Worm (Caenorhabditis elegans) whole organism, L3 larva: Measurements from ENCODE around the gene clp-9.

Experiments
- R02D3.7 ChIP-seq: fragments of 150-350 bp; optimal IDR thresholded peaks from 2 replicates; lab custom pipeline; 2014; ENCODE audit warnings: missing biosample characterization, missing genetic modification characterization
- ZK546.5 ChIP-seq: sonication (generic microtip); optimal IDR thresholded peaks from 2 replicates; lab custom pipeline; 2017; ENCODE audit warnings: missing biosample characterization, missing genetic modification characterization
- aly-2 ChIP-seq: fragments of 150-350 bp; optimal IDR thresholded peaks from 2 replicates; lab custom pipeline; 2014; ENCODE audit warnings: missing biosample characterization, missing genetic modification characterization
- ama-1 ChIP-seq: fragments of 150-350 bp; optimal IDR thresholded peaks from 2 replicates; lab custom pipeline; 2018
- ceh-16 ChIP-seq: sonication (generic microtip); optimal IDR thresholded peaks from 2 replicates; lab custom pipeline; 2017; ENCODE audit warnings: missing biosample characterization, missing genetic modification characterization
- ceh-82 ChIP-seq: fragments of 150-350 bp; optimal IDR thresholded peaks from 2 replicates; lab custom pipeline; 2014; ENCODE audit warnings: missing biosample characterization, missing genetic modification characterization
- ceh-9 ChIP-seq: sonication (generic microtip); optimal IDR thresholded peaks from 2 replicates; lab custom pipeline; 2018; ENCODE audit warnings: missing biosample characterization, missing genetic modification characterization
- daf-12 ChIP-seq: fragments of 150-350 bp; optimal IDR thresholded peaks from 2 replicates; lab custom pipeline; 2014; ENCODE audit warnings: missing biosample characterization, missing genetic modification reagents, missing genetic modification characterization
- egl-27 ChIP-seq: sonication (generic microtip); optimal IDR thresholded peaks from 4 replicates; lab custom pipeline; 2017; ENCODE audit warnings: missing biosample characterization, missing genetic modification reagents, missing genetic modification characterization
- elt-1 ChIP-seq: fragments of 150-350 bp; optimal IDR thresholded peaks from 2 replicates; lab custom pipeline; 2014; ENCODE audit warnings: missing biosample characterization, missing genetic modification characterization
- elt-2 ChIP-seq: sonication (generic microtip); optimal IDR thresholded peaks from 2 replicates; lab custom pipeline; 2016; ENCODE audit warnings: missing genetic modification reagents, mild to moderate bottlenecking, missing genetic modification characterization, missing compliant biosample characterization
- elt-3 ChIP-seq, 3 experiments: fragments of 150-350 bp in 1 of 3; sonication (generic microtip) in 2 of 3; optimal IDR thresholded peaks; 2 replicates in 2 of 3; 4 replicates in 1 of 3; lab custom pipeline; 2014 to 2017; ENCODE audit warnings: missing biosample characterization in 3 of 3, missing genetic modification characterization in 3 of 3
- fkh-10 ChIP-seq: sonication (generic microtip); optimal IDR thresholded peaks from 2 replicates; lab custom pipeline; 2017; ENCODE audit warnings: missing biosample characterization, missing genetic modification reagents, missing genetic modification characterization
- fkh-2 ChIP-seq: fragments of 150-350 bp; optimal IDR thresholded peaks from 2 replicates; lab custom pipeline; 2014; ENCODE audit warnings: missing biosample characterization, missing genetic modification reagents, missing genetic modification characterization
- fos-1 ChIP-seq: fragments of 150-350 bp; optimal IDR thresholded peaks from 2 replicates; lab custom pipeline; 2014; ENCODE audit warnings: missing biosample characterization, missing genetic modification characterization
- hmg-11 ChIP-seq: sonication (generic microtip); optimal IDR thresholded peaks from 2 replicates; lab custom pipeline; 2016; ENCODE audit warnings: missing genetic modification characterization, missing compliant biosample characterization
- lin-15B ChIP-seq: fragments of 150-350 bp; optimal IDR thresholded peaks from 2 replicates; lab custom pipeline; 2014; ENCODE audit warnings: missing biosample characterization, missing genetic modification characterization
- lin-39 ChIP-seq: fragments of 150-350 bp; optimal IDR thresholded peaks from 2 replicates; lab custom pipeline; 2018; ENCODE audit warnings: missing biosample characterization, missing genetic modification reagents, missing genetic modification characterization
- mml-1 ChIP-seq: fragments of 150-350 bp; sonication (generic microtip); optimal IDR thresholded peaks from 3 replicates; lab custom pipeline; 2014; ENCODE audit warnings: missing biosample characterization, missing genetic modification characterization
- nhr-12 ChIP-seq: fragments of 150-350 bp; optimal IDR thresholded peaks from 2 replicates; lab custom pipeline; 2014; ENCODE audit warnings: missing biosample characterization, missing genetic modification characterization
- nhr-23 ChIP-seq: fragments of 150-350 bp; optimal IDR thresholded peaks from 2 replicates; lab custom pipeline; 2014; ENCODE audit warnings: missing biosample characterization, missing genetic modification reagents, missing genetic modification characterization
- nhr-25 ChIP-seq: sonication (generic microtip); optimal IDR thresholded peaks from 2 replicates; lab custom pipeline; 2017; ENCODE audit warnings: missing biosample characterization, missing genetic modification characterization
- nhr-28 ChIP-seq: fragments of 150-350 bp; optimal IDR thresholded peaks from 2 replicates; lab custom pipeline; 2014; ENCODE audit warnings: missing biosample characterization, missing genetic modification characterization
- nhr-43 ChIP-seq: sonication (generic microtip); optimal IDR thresholded peaks from 2 replicates; lab custom pipeline; 2016; ENCODE audit warnings: mild to moderate bottlenecking, missing genetic modification characterization, missing compliant biosample characterization; ENCODE audit not compliant: poor library complexity, severe bottlenecking
- nhr-67 ChIP-seq: fragments of 150-350 bp; optimal IDR thresholded peaks from 2 replicates; lab custom pipeline; 2014; ENCODE audit warnings: missing biosample characterization, missing genetic modification characterization
- nhr-76 ChIP-seq: fragments of 150-350 bp; sonication (generic microtip); optimal IDR thresholded peaks from 5 replicates; lab custom pipeline; 2014; ENCODE audit warnings: missing biosample characterization, missing genetic modification characterization
- pha-4 ChIP-seq: fragments of 150-350 bp; optimal IDR thresholded peaks from 2 replicates; lab custom pipeline; 2014; ENCODE audit warnings: missing biosample characterization, missing genetic modification reagents, missing genetic modification characterization
- pqm-1 ChIP-seq: fragments of 150-350 bp; optimal IDR thresholded peaks from 2 replicates; lab custom pipeline; 2017; ENCODE audit warnings: missing biosample characterization, missing genetic modification characterization, inconsistent platforms
- sea-2 ChIP-seq: fragments of 150-350 bp; sonication (generic microtip); optimal IDR thresholded peaks from 4 replicates; lab custom pipeline; 2014; ENCODE audit warnings: missing biosample characterization, missing genetic modification reagents, missing genetic modification characterization
- skn-1 ChIP-seq: fragments of 150-350 bp; optimal IDR thresholded peaks from 2 replicates; lab custom pipeline; 2014; ENCODE audit warnings: missing biosample characterization, missing genetic modification characterization
- snpc-4 ChIP-seq: fragments of 150-350 bp; optimal IDR thresholded peaks from 2 replicates; lab custom pipeline; 2014; ENCODE audit warnings: missing biosample characterization, missing genetic modification characterization
- tbx-2 ChIP-seq: sonication (generic microtip); optimal IDR thresholded peaks from 2 replicates; lab custom pipeline; 2016; ENCODE audit warnings: mild to moderate bottlenecking, missing genetic modification characterization, missing compliant biosample characterization
- unc-62 ChIP-seq: fragments of 150-350 bp; sonication (generic microtip); optimal IDR thresholded peaks from 4 replicates; lab custom pipeline; 2014; ENCODE audit warnings: missing biosample characterization, missing genetic modification reagents, missing genetic modification characterization
- zag-1 ChIP-seq: fragments of 150-350 bp; optimal IDR thresholded peaks from 2 replicates; lab custom pipeline; 2014; ENCODE audit warnings: missing biosample characterization, missing genetic modification characterization
- ztf-11 ChIP-seq: fragments of 150-350 bp; optimal IDR thresholded peaks from 2 replicates; lab custom pipeline; 2014; ENCODE audit warnings: missing biosample characterization, missing genetic modification characterization
- ztf-4 ChIP-seq: fragments of 150-350 bp; optimal IDR thresholded peaks from 2 replicates; lab custom pipeline; 2014; ENCODE audit warnings: missing biosample characterization, missing genetic modification characterization

Gene clp-9

DNA sequence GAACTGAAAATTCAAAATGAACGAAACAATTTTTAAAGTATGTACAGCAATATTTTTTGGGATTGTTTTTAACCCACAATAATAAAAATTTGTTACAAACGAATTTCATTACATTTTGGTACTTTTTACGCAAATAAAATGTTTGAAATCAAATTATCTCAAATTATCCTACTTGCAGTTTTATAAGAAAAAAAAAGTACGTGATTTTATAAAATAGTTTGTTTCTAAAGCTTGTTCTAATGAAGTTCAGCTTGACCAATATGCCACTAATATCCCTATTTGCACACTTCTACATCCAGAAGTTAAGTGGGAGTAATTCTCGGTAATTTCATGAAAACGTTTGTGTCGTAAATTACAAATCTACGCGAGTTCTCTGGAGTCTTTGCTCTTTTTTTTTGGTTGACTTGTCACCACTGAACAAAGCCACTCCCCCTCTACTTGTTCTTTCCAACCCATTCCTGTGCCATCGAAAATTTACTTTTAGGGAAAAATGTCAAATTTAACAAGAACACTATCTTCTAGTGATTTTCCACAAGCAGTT lies 42.3 kb downstream of the clp-9 start, which contains the start of gene sru-8:
Gene sru-8, plus strand, starts transcription at position 491 of the 541 bp plus-strand sequence.
- no peak for TF ChIP-seq ztf-4 (tag; lab: Kevin White, UChicago)
- no peak for TF ChIP-seq fkh-10 (GFP tag; lab: Kevin White, UChicago)
- TF ChIP-seq tbx-2 = no peak
- no peak for TF ChIP-seq nhr-25 (tag; lab: Kevin White, UChicago)
- TF ChIP-seq ceh-82 (tag; lab: Kevin White, UChicago) = no peak
- TF ChIP-seq elt-2 (tag; lab: Kevin White, UChicago) = no peak
- TF ChIP-seq nhr-43 (tag; lab: Kevin White, UChicago) = no peak
- no peak for TF ChIP-seq elt-3 (tag; optimal IDR thresholded peaks at IDR 0.05; lab: Kevin White, UChicago)
- no peak for TF ChIP-seq pha-4 (tag; lab: Kevin White, UChicago)
- no peak for TF ChIP-seq nhr-23 (tag; lab: Kevin White, UChicago)
- TF ChIP-seq aly-2 (tag; lab: Kevin White, UChicago) = no peak
- TF ChIP-seq egl-27 = no peak
- TF ChIP-seq ceh-9 (tag; lab: Kevin White, UChicago) = no peak
- no peak for TF ChIP-seq lin-15B (tag; lab: Kevin White, UChicago)

DNA sequence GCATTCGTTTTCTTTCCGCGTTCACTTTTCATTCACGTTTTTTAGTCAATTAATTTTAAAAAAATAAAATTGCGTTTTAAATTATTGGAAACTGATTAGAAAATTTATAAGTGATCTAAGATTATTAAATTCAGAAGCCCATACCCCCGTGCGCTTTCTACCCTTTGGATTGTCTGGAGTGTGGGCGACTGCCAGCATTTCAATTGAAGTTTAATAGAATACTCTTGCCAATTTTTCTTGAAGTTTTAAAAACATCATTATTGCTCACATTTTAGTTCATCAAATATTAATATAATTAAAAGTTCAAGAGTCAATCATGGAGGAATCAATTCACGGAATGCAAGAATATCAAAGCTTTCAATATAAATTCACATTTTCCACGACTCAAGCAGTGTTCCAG lies 44.4 kb downstream of the clp-9 start, which contains the start of gene sru-36:
Gene sru-36, plus strand, starts transcription at position 301 of the 400 bp plus-strand sequence.
- no peak for TF ChIP-seq ceh-16 (tag; lab: Kevin White, UChicago)
- TF ChIP-seq nhr-12 = no peak
- TF ChIP-seq elt-1 (tag; lab: Kevin White, UChicago) = no peak
- no peak for TF ChIP-seq hmg-11 (tag; lab: Kevin White, UChicago)
- TF ChIP-seq ZK546.5 (tag; lab: Kevin White, UChicago) = no peak
- no peak for TF ChIP-seq nhr-28 (tag; lab: Kevin White, UChicago)
- no peak for TF ChIP-seq aly-2 (tag; lab: Kevin White, UChicago)
- TF ChIP-seq nhr-43 (tag; lab: Kevin White, UChicago) = no peak

DNA sequence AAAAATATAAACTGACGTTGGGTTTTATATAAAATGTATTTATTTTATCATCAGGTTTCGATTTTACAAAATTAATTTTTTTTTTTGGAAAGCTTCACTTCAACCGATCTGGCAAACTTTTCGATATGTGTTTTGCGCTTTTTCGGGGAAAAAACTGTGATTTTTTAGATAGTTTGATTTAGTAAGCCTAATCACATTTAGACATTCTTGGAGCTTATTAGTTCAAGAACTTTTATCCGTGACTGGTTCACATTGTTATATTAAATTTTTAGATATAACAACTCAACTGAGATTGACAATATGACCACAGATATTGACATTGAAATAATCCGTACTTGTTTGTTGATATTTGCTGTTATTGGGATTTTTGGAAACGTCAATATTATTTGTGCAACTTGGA lies 48.1 kb downstream of the clp-9 start, which contains the start of gene srsx-21:
Gene srsx-21, plus strand, starts transcription at position 301 of the 400 bp plus-strand sequence.
- TF ChIP-seq snpc-4 (tag; lab: Kevin White, UChicago) = no peak
- TF ChIP-seq pqm-1 = no peak
- TF ChIP-seq, all 47 proteins: peak for 0

DNA sequence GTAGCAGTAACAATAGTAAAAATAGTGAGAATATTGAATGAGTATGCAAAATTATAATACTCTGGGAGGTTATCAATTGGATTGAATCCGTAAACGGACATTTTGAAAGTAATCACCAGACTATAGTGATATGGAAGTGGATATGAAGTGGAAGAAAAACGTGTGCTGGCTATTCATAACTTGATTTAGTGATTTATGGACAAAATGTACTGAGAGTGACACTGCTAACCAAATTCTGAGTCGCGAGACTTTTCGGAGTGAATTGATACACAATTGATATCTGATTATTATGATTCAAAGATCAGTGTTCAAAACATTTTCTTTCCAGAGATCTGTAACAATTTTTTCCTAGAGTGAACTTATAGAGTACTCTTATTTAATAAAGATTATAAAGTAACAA lies 49.8 kb downstream of the clp-9 start, which contains the start of gene sru-38:
Gene sru-38, minus strand, starts transcription at position 101 of the 400 bp plus-strand sequence.
- no peak for TF ChIP-seq ceh-82 (tag; lab: Kevin White, UChicago)
- TF ChIP-seq zag-1 = no peak
- TF ChIP-seq R02D3.7 (tag; lab: Kevin White, UChicago) = no peak
- TF ChIP-seq unc-62 (GFP tag; lab: Kevin White, UChicago) = no peak

DNA sequence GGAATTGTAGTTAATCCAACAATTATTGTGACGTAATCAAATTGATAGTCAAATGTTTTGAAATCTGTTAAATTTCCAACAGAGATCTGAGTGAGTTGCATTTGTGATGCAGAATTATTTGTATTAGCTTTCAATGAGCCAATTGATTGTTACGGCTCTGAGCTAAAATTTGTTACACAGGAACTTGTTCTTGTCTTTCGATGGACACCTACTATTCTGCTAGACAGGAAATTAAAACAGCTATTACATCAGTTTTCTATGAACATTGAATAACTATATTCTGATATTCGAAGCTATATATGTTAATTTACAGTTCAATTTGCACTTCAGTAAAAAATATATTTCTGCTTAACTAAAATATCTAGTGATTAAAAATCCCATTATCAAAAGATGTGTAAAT lies 51.9 kb downstream of the clp-9 start, which contains the start of gene sru-40:
Gene sru-40, minus strand, starts transcription at position 101 of the 400 bp plus-strand sequence.
- TF ChIP-seq fos-1 (tag; lab: Kevin White, UChicago) = no peak
- no peak for TF ChIP-seq nhr-67 (tag; lab: Kevin White, UChicago)
- TF ChIP-seq ceh-16 (tag; lab: Kevin White, UChicago) = no peak
- no peak for TF ChIP-seq sea-2 (GFP tag; lab: Kevin White, UChicago)
- no peak for TF ChIP-seq ztf-11 (tag; lab: Kevin White, UChicago)
- TF ChIP-seq lin-39 (tag; lab: Kevin White, UChicago) = no peak
- no peak for TF ChIP-seq elt-2 (tag; lab: Kevin White, UChicago)
- no peak for TF ChIP-seq skn-1
- no peak for TF ChIP-seq fkh-2 (tag; lab: Kevin White, UChicago)
- TF ChIP-seq zag-1 = no peak
- TF ChIP-seq unc-62 (GFP tag; lab: Kevin White, UChicago) = no peak
- TF ChIP-seq ama-1 (lab: Kevin White, UChicago) = no peak
- TF ChIP-seq nhr-43 (tag; lab: Kevin White, UChicago) = no peak
- TF ChIP-seq mml-1 (tag; lab: Kevin White, UChicago) = no peak
- TF ChIP-seq egl-27 = no peak
- TF ChIP-seq ceh-82 (tag; lab: Kevin White, UChicago) = no peak
- no peak for TF ChIP-seq nhr-25 (tag; lab: Kevin White, UChicago)
- no peak for TF ChIP-seq nhr-76 (tag; lab: Kevin White, UChicago)
- no peak for TF ChIP-seq ztf-4 (tag; lab: Kevin White, UChicago)
- no peak for TF ChIP-seq daf-12 (tag; lab: Kevin White, UChicago)
